Worm (Caenorhabditis elegans): ENCODE results near the gene Y39A1A.3.

Gene Y39A1A.3

ce11 chrIII:10575320-10575719 is 21.0 kb downstream of the Y39A1A.3 start, which contains the start of gene Y45F3A.4:
TSS of gene Y45F3A.4 (minus strand) at chrIII:10575420.
- TF ChIP-seq pes-1 (GFP tag; IDR thresholded peaks at IDR 0.05) = no peak
- TF ChIP-seq tbx-37 (GFP tag; conservative IDR thresholded peaks at IDR 0.05) = no peak
- no peak for TF ChIP-seq hmg-4 (GFP tag; optimal IDR thresholded peaks at IDR 0.05)
- TF ChIP-seq aly-1 (tag; optimal IDR thresholded peaks at IDR 0.05) = no peak
- no peak for TF ChIP-seq flt-1 (GFP tag; IDR thresholded peaks at IDR 0.05)
- TF ChIP-seq hmbx-1 (tag; optimal IDR thresholded peaks at IDR 0.05) = no peak
- no peak for TF ChIP-seq tra-4 (tag; optimal IDR thresholded peaks at IDR 0.05)
- no peak for TF ChIP-seq scrt-1 (GFP tag; IDR thresholded peaks at IDR 0.05)
- TF ChIP-seq B0310.2 (tag; optimal IDR thresholded peaks at IDR 0.05) = no peak
- TF ChIP-seq F13C5.2 (tag; optimal IDR thresholded peaks at IDR 0.05) = no peak
- TF ChIP-seq tbx-11 (GFP tag; IDR thresholded peaks at IDR 0.05) = no peak
- no peak for TF ChIP-seq sea-1 (GFP tag; conservative IDR thresholded peaks at IDR 0.05)
- TF ChIP-seq ceh-13 (GFP tag; optimal IDR thresholded peaks at IDR 0.05) = no peak
- no peak for TF ChIP-seq ceh-36 (tag; optimal IDR thresholded peaks at IDR 0.05)
- TF ChIP-seq ets-7 (tag; optimal IDR thresholded peaks at IDR 0.05) = no peak
- TF ChIP-seq hnd-1 (tag; optimal IDR thresholded peaks at IDR 0.05) = no peak
- no peak for TF ChIP-seq ama-1 (optimal IDR thresholded peaks at IDR 0.05)

ce11 chrIII:10569246-10569645 is 27.0 kb downstream of the Y39A1A.3 start:
- TF ChIP-seq flt-1 (GFP tag; IDR thresholded peaks at IDR 0.05) = no peak
- TF ChIP-seq ets-7 (tag; optimal IDR thresholded peaks at IDR 0.05) = no peak
- TF ChIP-seq ceh-13 (GFP tag; optimal IDR thresholded peaks at IDR 0.05) = no peak
- TF ChIP-seq ceh-36 (tag; optimal IDR thresholded peaks at IDR 0.05) = no peak
- no peak for TF ChIP-seq F13C5.2 (tag; optimal IDR thresholded peaks at IDR 0.05)
- TF ChIP-seq tbx-11 (GFP tag; IDR thresholded peaks at IDR 0.05) = no peak
- TF ChIP-seq ama-1 (optimal IDR thresholded peaks at IDR 0.05) = no peak
- TF ChIP-seq sea-1 (GFP tag; conservative IDR thresholded peaks at IDR 0.05) = no peak
- no peak for TF ChIP-seq hmbx-1 (tag; optimal IDR thresholded peaks at IDR 0.05)
- TF ChIP-seq aly-1 (tag; optimal IDR thresholded peaks at IDR 0.05) = no peak
- TF ChIP-seq scrt-1 (GFP tag; IDR thresholded peaks at IDR 0.05) = no peak
- no peak for TF ChIP-seq tbx-37 (GFP tag; conservative IDR thresholded peaks at IDR 0.05)
- no peak for TF ChIP-seq pes-1 (GFP tag; IDR thresholded peaks at IDR 0.05)
- TF ChIP-seq B0310.2 (tag; optimal IDR thresholded peaks at IDR 0.05) = no peak
- no peak for TF ChIP-seq tra-4 (tag; optimal IDR thresholded peaks at IDR 0.05)
- no peak for TF ChIP-seq hmg-4 (GFP tag; optimal IDR thresholded peaks at IDR 0.05)
- no peak for TF ChIP-seq hnd-1 (tag; optimal IDR thresholded peaks at IDR 0.05)

ce11 chrIII:10565926-10566325 is 30.4 kb downstream of the Y39A1A.3 start, which contains the start of gene acdh-11:
TSS of gene acdh-11 (plus strand) at chrIII:10566258.
- TF ChIP-seq hmbx-1 (tag; optimal IDR thresholded peaks at IDR 0.05) = no peak
- TF ChIP-seq tra-4 (tag; optimal IDR thresholded peaks at IDR 0.05) = no peak
- no peak for TF ChIP-seq F13C5.2 (tag; optimal IDR thresholded peaks at IDR 0.05)
- TF ChIP-seq ets-7 (tag; optimal IDR thresholded peaks at IDR 0.05) = no peak
- TF ChIP-seq hnd-1 (tag; optimal IDR thresholded peaks at IDR 0.05) = no peak
- TF ChIP-seq tbx-11 (GFP tag; IDR thresholded peaks at IDR 0.05) = no peak
- no peak for TF ChIP-seq aly-1 (tag; optimal IDR thresholded peaks at IDR 0.05)
- no peak for TF ChIP-seq tbx-37 (GFP tag; conservative IDR thresholded peaks at IDR 0.05)
- TF ChIP-seq B0310.2 (tag; optimal IDR thresholded peaks at IDR 0.05) = no peak

ce11 chrIII:10562542-10562941 is 33.7 kb downstream of the Y39A1A.3 start:
- no peak for TF ChIP-seq aly-1 (tag; optimal IDR thresholded peaks at IDR 0.05)
- no peak for TF ChIP-seq hmbx-1 (tag; optimal IDR thresholded peaks at IDR 0.05)
- no peak for TF ChIP-seq F13C5.2 (tag; optimal IDR thresholded peaks at IDR 0.05)
- no peak for TF ChIP-seq pes-1 (GFP tag; IDR thresholded peaks at IDR 0.05)
- TF ChIP-seq ceh-13 (GFP tag; optimal IDR thresholded peaks at IDR 0.05) = no peak
- TF ChIP-seq flt-1 (GFP tag; IDR thresholded peaks at IDR 0.05) = no peak
- TF ChIP-seq hnd-1 (tag; optimal IDR thresholded peaks at IDR 0.05) = no peak
- no peak for TF ChIP-seq tbx-11 (GFP tag; IDR thresholded peaks at IDR 0.05)
- no peak for TF ChIP-seq tbx-37 (GFP tag; conservative IDR thresholded peaks at IDR 0.05)

- TF ChIP-seq hmbx-1 (tag; optimal IDR thresholded peaks at IDR 0.05) = no peak
- TF ChIP-seq scrt-1 (GFP tag; IDR thresholded peaks at IDR 0.05) = no peak
- TF ChIP-seq ets-7 (tag; optimal IDR thresholded peaks at IDR 0.05) = no peak
- no peak for TF ChIP-seq aly-1 (tag; optimal IDR thresholded peaks at IDR 0.05)
- no peak for TF ChIP-seq B0310.2 (tag; optimal IDR thresholded peaks at IDR 0.05)
- no peak for TF ChIP-seq pes-1 (GFP tag; IDR thresholded peaks at IDR 0.05)
- no peak for TF ChIP-seq hnd-1 (tag; optimal IDR thresholded peaks at IDR 0.05)
- TF ChIP-seq tbx-37 (GFP tag; conservative IDR thresholded peaks at IDR 0.05) = no peak
- TF ChIP-seq F13C5.2 (tag; optimal IDR thresholded peaks at IDR 0.05) = no peak
- TF ChIP-seq sea-1 (GFP tag; conservative IDR thresholded peaks at IDR 0.05) = no peak
- no peak for TF ChIP-seq hmg-4 (GFP tag; optimal IDR thresholded peaks at IDR 0.05)
- no peak for TF ChIP-seq ama-1 (optimal IDR thresholded peaks at IDR 0.05)
- TF ChIP-seq tra-4 (tag; optimal IDR thresholded peaks at IDR 0.05) = no peak
- TF ChIP-seq flt-1 (GFP tag; IDR thresholded peaks at IDR 0.05) = no peak
- no peak for TF ChIP-seq tbx-11 (GFP tag; IDR thresholded peaks at IDR 0.05)
- TF ChIP-seq ceh-36 (tag; optimal IDR thresholded peaks at IDR 0.05) = no peak
- TF ChIP-seq ceh-13 (GFP tag; optimal IDR thresholded peaks at IDR 0.05) = no peak
These were observed 34.4 kb downstream of the Y39A1A.3 start, which contains the start of gene Y45F3A.1 for ce11 chrIII:10561904-10562303. TSS of gene Y45F3A.1 (minus strand) at chrIII:10561915.

- TF ChIP-seq aly-1 (tag; optimal IDR thresholded peaks at IDR 0.05) = no peak
- TF ChIP-seq tbx-11 (GFP tag; IDR thresholded peaks at IDR 0.05) = no peak
- TF ChIP-seq scrt-1 (GFP tag; IDR thresholded peaks at IDR 0.05) = no peak
- no peak for TF ChIP-seq ceh-36 (tag; optimal IDR thresholded peaks at IDR 0.05)
- no peak for TF ChIP-seq B0310.2 (tag; optimal IDR thresholded peaks at IDR 0.05)
- TF ChIP-seq hmbx-1 (tag; optimal IDR thresholded peaks at IDR 0.05) = no peak
- TF ChIP-seq flt-1 (GFP tag; IDR thresholded peaks at IDR 0.05) = no peak
- TF ChIP-seq ama-1 (optimal IDR thresholded peaks at IDR 0.05) = no peak
- TF ChIP-seq F13C5.2 (tag; optimal IDR thresholded peaks at IDR 0.05) = no peak
These were observed 36.0 kb downstream of the Y39A1A.3 start, which contains the start of gene rab-30 for ce11 chrIII:10560296-10560695. TSS of gene rab-30 (plus strand) at chrIII:10560596.

- no peak for TF ChIP-seq ceh-36 (tag; optimal IDR thresholded peaks at IDR 0.05)
- TF ChIP-seq flt-1 (GFP tag; IDR thresholded peaks at IDR 0.05) = no peak
- TF ChIP-seq aly-1 (tag; optimal IDR thresholded peaks at IDR 0.05) = no peak
- TF ChIP-seq ceh-13 (GFP tag; optimal IDR thresholded peaks at IDR 0.05) = no peak
- no peak for TF ChIP-seq B0310.2 (tag; optimal IDR thresholded peaks at IDR 0.05)
- no peak for TF ChIP-seq tra-4 (tag; optimal IDR thresholded peaks at IDR 0.05)
- TF ChIP-seq hmg-4 (GFP tag; optimal IDR thresholded peaks at IDR 0.05) = no peak
- no peak for TF ChIP-seq ets-7 (tag; optimal IDR thresholded peaks at IDR 0.05)
- no peak for TF ChIP-seq tbx-11 (GFP tag; IDR thresholded peaks at IDR 0.05)
These were observed 38.4 kb downstream of the Y39A1A.3 start, which contains the start of gene T21C12.4 for ce11 chrIII:10557910-10558309. TSS of gene T21C12.4 (minus strand) at chrIII:10558010.
